Worm (Caenorhabditis elegans): ENCODE results near the gene ZK470.6.

Gene ZK470.6

ce11 chrX:4147600-4148448, 29.5 kb downstream of the ZK470.6 start (continued):
- TF ChIP-seq fos-1 (tag; optimal IDR thresholded peaks at IDR 0.05): no peak
- TF ChIP-seq sem-4 (tag; optimal IDR thresholded peaks at IDR 0.05): peak; percentile 67
- no peak for TF ChIP-seq ceh-82 (tag; optimal IDR thresholded peaks at IDR 0.05)
- TF ChIP-seq dmd-4 (tag; optimal IDR thresholded peaks at IDR 0.05): peak; percentile 52

- TF ChIP-seq zag-1 (tag; optimal IDR thresholded peaks at IDR 0.05): no peak
- TF ChIP-seq fos-1 (tag; optimal IDR thresholded peaks at IDR 0.05): no peak
- TF ChIP-seq sma-3 (GFP tag; optimal IDR thresholded peaks at IDR 0.05): peak; percentile 11
- peak; percentile 36 for TF ChIP-seq ztf-4 (tag; optimal IDR thresholded peaks at IDR 0.05)
Measured at ce11 chrX:4146798-4147543, 30.3 kb downstream of the ZK470.6 start.

ce11 chrX:4146046-4146445, 31.2 kb downstream of the ZK470.6 start:
- TF ChIP-seq ztf-11 (tag; optimal IDR thresholded peaks at IDR 0.05) (no peak), F13H6.1 (tag; optimal IDR thresholded peaks at IDR 0.05) (no peak), ztf-4 (tag; optimal IDR thresholded peaks at IDR 0.05) (peak; percentile 91), nhr-129 (tag; optimal IDR thresholded peaks at IDR 0.05) (peak; percentile 45), nhr-25 (tag; optimal IDR thresholded peaks at IDR 0.05) (peak; percentile 12)

ce11 chrX:4145051-4145826, 32.1 kb downstream of the ZK470.6 start:
- TF ChIP-seq sma-9 (GFP tag; optimal IDR thresholded peaks at IDR 0.05): peak; percentile 97
- peak; percentile 2 for TF ChIP-seq sma-9 (tag; optimal IDR thresholded peaks at IDR 0.05)
- TF ChIP-seq crh-2 (tag; optimal IDR thresholded peaks at IDR 0.05): peak; percentile 80
- no peak for TF ChIP-seq unc-62 (GFP tag; optimal IDR thresholded peaks at IDR 0.05)
- TF ChIP-seq fos-1 (tag; optimal IDR thresholded peaks at IDR 0.05): peak; percentile 75
- peak; percentile 79 for TF ChIP-seq ztf-4 (tag; optimal IDR thresholded peaks at IDR 0.05)
- TF ChIP-seq sem-4 (tag; optimal IDR thresholded peaks at IDR 0.05): peak; percentile 86
- TF ChIP-seq mbf-1 (tag; optimal IDR thresholded peaks at IDR 0.05): no peak
- TF ChIP-seq nhr-77 (tag; optimal IDR thresholded peaks at IDR 0.05): peak; percentile 2
- peak; percentile 94 to 96 for TF ChIP-seq mdl-1 (tag; optimal IDR thresholded peaks at IDR 0.05)
- no peak for TF ChIP-seq peb-1 (tag; optimal IDR thresholded peaks at IDR 0.05)
- no peak for TF ChIP-seq snpc-4 (tag; optimal IDR thresholded peaks at IDR 0.05)
- no peak for TF ChIP-seq elt-1 (tag; optimal IDR thresholded peaks at IDR 0.05)
- TF ChIP-seq C34F6.9 (tag; optimal IDR thresholded peaks at IDR 0.05): peak; percentile 70
- TF ChIP-seq gmeb-1 (tag; optimal IDR thresholded peaks at IDR 0.05): no peak
- no peak for TF ChIP-seq ztf-1 (GFP tag; conservative IDR thresholded peaks at IDR 0.05)
- TF ChIP-seq elt-3 (tag; optimal IDR thresholded peaks at IDR 0.05): no peak
- peak; percentile 30 for TF ChIP-seq Y55F3AM.14 (GFP tag; optimal IDR thresholded peaks at IDR 0.05)
- peak; percentile 74 for TF ChIP-seq egl-27 (tag; optimal IDR thresholded peaks at IDR 0.05)
- TF ChIP-seq nhr-23 (tag; optimal IDR thresholded peaks at IDR 0.05): no peak
- peak; percentile 85 for TF ChIP-seq F13H6.1 (tag; optimal IDR thresholded peaks at IDR 0.05)
- no peak for TF ChIP-seq nhr-6 (tag; optimal IDR thresholded peaks at IDR 0.05)
- TF ChIP-seq nhr-12 (tag; optimal IDR thresholded peaks at IDR 0.05): no peak
- no peak for TF ChIP-seq ceh-16 (tag; optimal IDR thresholded peaks at IDR 0.05)
- peak; percentile 3 for TF ChIP-seq nhr-10 (tag; optimal IDR thresholded peaks at IDR 0.05)
- peak; percentile 30 for TF ChIP-seq zag-1 (tag; optimal IDR thresholded peaks at IDR 0.05)
- TF ChIP-seq blmp-1 (tag; optimal IDR thresholded peaks at IDR 0.05; ENCODE audit: insufficient read depth): no peak
- peak; percentile 86 for TF ChIP-seq unc-55 (GFP tag; optimal IDR thresholded peaks at IDR 0.05)
- TF ChIP-seq ama-1 (optimal IDR thresholded peaks at IDR 0.05): peak; percentile 87
- no peak for TF ChIP-seq nhr-11 (tag; optimal IDR thresholded peaks at IDR 0.05)
- TF ChIP-seq unc-39 (tag; optimal IDR thresholded peaks at IDR 0.05): peak; percentile 26
- TF ChIP-seq alr-1 (tag; optimal IDR thresholded peaks at IDR 0.05): no peak
- no peak for TF ChIP-seq lin-39 (tag; optimal IDR thresholded peaks at IDR 0.05)
- TF ChIP-seq sma-3 (GFP tag; optimal IDR thresholded peaks at IDR 0.05): peak; percentile 83
- no peak for TF ChIP-seq R02D3.7 (tag; optimal IDR thresholded peaks at IDR 0.05)
- peak; percentile 46 for TF ChIP-seq lin-13 (GFP tag; optimal IDR thresholded peaks at IDR 0.05)
- peak; percentile 62 for TF ChIP-seq mab-5 (tag; optimal IDR thresholded peaks at IDR 0.05)
- peak in 1 of 2 experiments; percentile 53 for TF ChIP-seq lsy-2 (tag; optimal IDR thresholded peaks at IDR 0.05)
- TF ChIP-seq dmd-4 (tag; optimal IDR thresholded peaks at IDR 0.05): no peak
